Fruit fly (Drosophila melanogaster) whole organism: Measurements from ENCODE around the gene CG18545.
"Not testable (repeated sequence)": the region's sequence is repeated elsewhere in the genome, so short reads cannot be mapped to it uniquely, and the experiment has no call there.

Experiments
- CG8478 ChIP-seq: fragments of >200 bp; optimal IDR thresholded peaks from 2 replicates; lab custom pipeline; 2018; ENCODE audit warnings: inconsistent platforms
- Dll ChIP-seq: fragments of >200 bp; optimal IDR thresholded peaks from 2 replicates; lab custom pipeline; 2017
- EcR ChIP-seq, 2 experiments: fragments of >200 bp; optimal IDR thresholded peaks; 2 replicates each; lab custom pipeline; 2017; ENCODE audit warnings: missing biosample characterization in 2 of 2, missing genetic modification characterization in 2 of 2, missing genetic modification reagents in 2 of 2
- pan ChIP-seq: fragments of >200 bp; optimal IDR thresholded peaks from 2 replicates; lab custom pipeline; 2017
- psq ChIP-seq: fragments of >200 bp; optimal IDR thresholded peaks from 2 replicates; lab custom pipeline; 2017
- usp ChIP-seq: fragments of >200 bp; optimal IDR thresholded peaks from 2 replicates; lab custom pipeline; 2017; ENCODE audit warnings: missing biosample characterization, missing genetic modification characterization, mixed read lengths

DNA sequence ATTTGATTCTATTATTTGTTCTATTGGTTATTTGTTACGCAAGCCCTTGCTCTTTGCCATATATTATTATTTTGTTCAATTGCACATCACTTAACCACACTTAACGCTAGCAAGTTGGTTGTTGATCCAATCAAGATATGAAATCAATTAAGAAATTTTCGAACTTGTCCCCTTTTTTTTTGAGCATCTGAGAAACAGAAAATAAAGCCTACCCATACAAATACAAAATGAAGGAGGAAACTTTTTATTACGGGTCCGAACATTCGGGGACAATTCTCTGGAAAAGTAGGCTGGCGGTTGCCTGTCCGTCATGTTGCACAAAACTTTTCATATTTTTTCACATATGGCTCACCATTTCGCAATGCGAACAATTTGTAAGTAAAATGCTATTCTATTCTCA is 2.7 kb upstream of the CG18545 start, which contains the start of gene CG12592:
- not testable (repeated sequence) for TF ChIP-seq usp (GFP tag; lab: Kevin White, UChicago); pan (lab: Kevin White, UChicago); psq (lab: Kevin White, UChicago); Dll (lab: Kevin White, UChicago); EcR (GFP tag; optimal IDR thresholded peaks at IDR 0.05; lab: Kevin White, UChicago); CG8478
